Fruit fly (Drosophila melanogaster) ovary, adult (tissue): Measurements from ENCODE around the gene Or85b.

Source experiments
- CG17801 ChIP-seq: fragments of 200-800 bp; optimal IDR thresholded peaks from 2 replicates; lab custom pipeline; 2019; ENCODE audit warnings: missing biosample characterization, mild to moderate bottlenecking, missing genetic modification characterization, moderate library complexity; ENCODE audit not compliant: partially characterized antibody

Or85b gene

dm6 chr3R:8511258-8511657 is at the start of gene Or85b:
Gene Or85b (minus strand): TSS chr3R:8511358.
- no peak for TF ChIP-seq CG17801 (GFP tag; lab: Kevin White, UChicago)

DNA sequence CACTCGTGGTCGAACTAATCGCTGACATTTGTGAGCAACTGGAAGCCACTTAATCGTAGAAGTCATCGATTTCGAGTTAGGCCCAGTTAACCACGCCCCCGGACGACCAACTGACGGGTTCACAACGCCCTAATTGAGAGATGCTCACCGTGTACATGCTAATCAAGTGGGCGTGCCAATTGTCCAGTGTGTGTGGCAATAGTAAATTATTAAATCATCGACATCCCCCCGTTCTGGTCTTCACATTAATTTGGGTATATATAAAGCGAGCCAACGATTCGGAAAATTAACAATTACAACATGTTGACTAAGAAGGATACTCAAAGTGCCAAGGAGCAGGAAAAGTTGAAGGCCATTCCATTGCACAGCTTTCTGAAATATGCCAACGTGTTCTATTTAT is 41.1 kb upstream of the Or85b start, which contains the start of gene Or85d:
Gene Or85d, plus strand, starts transcription at position 301 of the 400 bp plus-strand sequence.
- no peak for TF ChIP-seq CG17801 (GFP tag; lab: Kevin White, UChicago)

dm6 chr3R:8545915-8546314 is 34.8 kb upstream of the Or85b start:
- TF ChIP-seq CG17801 (GFP tag; lab: Kevin White, UChicago) = no peak

dm6 chr3R:8528862-8529261 is 17.7 kb upstream of the Or85b start, which contains the start of gene CG11741:
Gene CG11741 (minus strand): TSS chr3R:8528877.
- no peak for TF ChIP-seq CG17801 (GFP tag; lab: Kevin White, UChicago)

DNA sequence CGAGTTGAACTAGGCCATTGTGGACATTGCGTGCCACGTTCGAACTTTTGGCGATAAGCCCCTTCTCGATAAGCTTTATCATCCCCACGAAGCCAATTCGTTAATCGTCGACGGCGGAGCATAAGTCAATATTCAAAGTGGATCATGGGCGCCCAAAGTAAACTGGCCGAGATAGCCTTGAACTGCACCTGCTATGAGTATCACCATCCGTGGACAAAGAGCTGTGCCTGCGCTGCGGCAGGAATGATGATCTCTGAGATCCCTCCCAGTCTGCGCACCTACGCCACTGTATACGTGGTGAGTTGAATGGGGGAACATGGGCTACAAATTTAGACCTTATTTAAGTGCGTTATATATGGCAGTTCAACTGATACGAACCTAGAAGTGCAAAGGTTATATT is 13.1 kb upstream of the Or85b start:
- no peak for TF ChIP-seq CG17801 (GFP tag; lab: Kevin White, UChicago)

dm6 chr3R:8523668-8524067 is 12.5 kb upstream of the Or85b start, which contains the start of gene CG31259:
Gene CG31259 (plus strand): TSS chr3R:8523944.
- TF ChIP-seq CG17801 (GFP tag; lab: Kevin White, UChicago) = no peak

dm6 chr3R:8521499-8521898 is 10.3 kb upstream of the Or85b start, which contains the start of gene CG31454:
Gene CG31454 (plus strand): TSS chr3R:8521658.
- TF ChIP-seq CG17801 (GFP tag; lab: Kevin White, UChicago) = no peak

- TF ChIP-seq CG17801 (GFP tag; lab: Kevin White, UChicago) = no peak
Measured at dm6 chr3R:8520809-8521208, 9.7 kb upstream of the Or85b start.

DNA sequence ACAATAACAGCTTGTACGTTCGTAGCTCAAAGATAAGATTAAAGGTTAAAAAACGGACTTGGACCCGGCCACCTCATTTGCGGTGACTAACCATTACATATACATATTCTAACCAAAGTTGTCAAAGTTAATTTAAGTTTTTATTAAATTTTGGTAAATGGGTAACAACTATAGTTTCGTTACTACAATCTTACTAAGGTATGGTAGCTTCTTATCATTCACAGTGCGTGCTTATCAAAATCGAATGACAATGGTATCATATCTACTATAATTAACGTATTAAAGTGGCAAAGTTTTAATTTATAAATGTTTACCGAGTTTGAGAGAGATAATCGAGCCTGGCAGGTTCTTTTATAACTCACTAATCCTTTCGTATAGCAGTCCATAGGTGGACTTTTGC is 8.0 kb upstream of the Or85b start:
- no peak for TF ChIP-seq CG17801 (GFP tag; lab: Kevin White, UChicago)

DNA sequence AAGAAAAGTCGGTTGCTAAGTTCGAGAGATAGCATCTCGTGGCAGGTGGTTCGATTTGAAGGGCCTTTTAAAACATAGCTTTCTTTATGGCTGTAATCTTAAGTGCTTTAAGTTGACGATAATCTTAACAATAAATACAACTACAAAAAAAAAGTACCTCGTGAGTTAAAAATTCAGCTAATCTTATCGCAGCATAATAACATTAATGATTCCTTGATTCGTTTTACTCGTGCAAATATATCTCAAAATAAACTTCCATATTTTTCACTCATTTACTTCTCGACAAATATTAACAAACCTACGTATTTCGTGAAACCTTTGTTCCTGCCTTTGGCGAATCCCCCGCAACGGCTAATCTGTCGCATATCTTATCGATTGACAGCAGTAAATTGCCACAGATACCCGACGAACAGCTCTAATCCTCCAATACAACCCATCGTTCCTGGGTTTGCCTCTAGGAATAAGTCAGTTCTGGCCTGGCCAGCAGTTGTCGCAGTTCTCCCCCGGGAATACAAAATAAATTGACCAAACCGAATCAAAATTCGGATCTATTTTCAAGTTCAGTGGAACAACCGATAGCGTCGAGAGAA is 7.5 kb upstream of the Or85b start:
- no peak for TF ChIP-seq CG17801 (GFP tag; lab: Kevin White, UChicago)

- no peak for TF ChIP-seq CG17801 (GFP tag; lab: Kevin White, UChicago)
Measured at dm6 chr3R:8517752-8518185, 6.6 kb upstream of the Or85b start, which contains the start of gene CG11737. Gene CG11737 (plus strand): TSS chr3R:8517868.

- no peak for TF ChIP-seq CG17801 (GFP tag; lab: Kevin White, UChicago)
Measured at dm6 chr3R:8512922-8513321, 1.8 kb upstream of the Or85b start, which contains the start of gene Or85c. Gene Or85c (minus strand): TSS chr3R:8513022.

dm6 chr3R:8484573-8484972 is 26.6 kb downstream of the Or85b start:
- TF ChIP-seq CG17801 (GFP tag; lab: Kevin White, UChicago) = no peak

DNA sequence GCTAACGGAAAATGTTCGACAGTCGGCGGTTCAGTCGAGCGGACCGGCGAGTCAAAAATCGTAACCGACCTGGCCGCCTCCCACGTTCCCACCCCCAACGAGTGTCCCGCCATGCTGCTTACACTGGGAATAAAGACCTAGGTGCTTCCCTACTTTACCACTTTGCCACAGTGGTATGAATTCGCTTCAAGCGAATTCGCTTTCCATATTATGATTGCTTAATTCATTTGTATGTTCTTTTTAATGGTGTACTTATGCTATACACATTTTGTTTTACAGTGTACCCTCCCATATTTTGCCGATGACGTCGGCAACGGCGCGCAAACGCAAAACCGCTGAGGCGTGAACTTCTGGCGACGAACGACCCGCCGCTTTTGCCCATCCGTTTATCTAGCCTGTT is 28.3 kb downstream of the Or85b start:
- no peak for TF ChIP-seq CG17801 (GFP tag; lab: Kevin White, UChicago)

dm6 chr3R:8477361-8478007 is 33.7 kb downstream of the Or85b start, which contains the start of gene CG45263:
Gene CG45263 (minus strand): TSS chr3R:8477617.
- no peak for TF ChIP-seq CG17801 (GFP tag; lab: Kevin White, UChicago)

DNA sequence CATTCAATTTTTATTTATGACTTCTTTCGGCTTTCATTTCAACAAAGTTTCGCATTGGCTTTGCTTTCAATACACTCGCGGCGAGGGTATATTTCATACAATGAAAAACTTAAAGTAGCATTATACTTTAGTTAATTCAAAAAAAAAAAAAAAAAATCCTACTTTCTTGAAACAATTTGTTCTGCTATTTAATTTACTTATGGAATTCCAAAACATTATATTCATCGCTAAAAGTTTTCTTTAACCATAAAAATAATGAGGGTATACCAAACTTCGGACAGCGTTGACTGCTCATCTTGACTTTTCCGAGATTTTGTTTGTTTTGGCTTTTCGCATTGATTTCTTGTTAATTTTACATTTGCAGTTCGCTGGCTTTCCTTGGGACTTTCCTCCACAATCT is 40.6 kb downstream of the Or85b start:
- no peak for TF ChIP-seq CG17801 (GFP tag; lab: Kevin White, UChicago)
